Fruit fly (Drosophila melanogaster) whole organism, embryonic: Measurements from ENCODE around the gene Egfrap.

ENCODE experiments used
- CG10462 ChIP-seq: fragments of 200-800 bp; sonication (Bioruptor generic); optimal IDR thresholded peaks from 2 replicates; lab custom pipeline; 2016; ENCODE audit warnings: missing biosample characterization, missing genetic modification characterization
- CG11093 ChIP-seq: fragments of 200-800 bp; sonication (Bioruptor generic); IDR thresholded peaks from 3 replicates; pipeline ENCODE4 v1.3.6; 2022; ENCODE audit warnings: missing biosample characterization, missing genetic modification characterization
- CG11456 ChIP-seq: fragments of 200-800 bp; sonication (Bioruptor generic); IDR thresholded peaks from 3 replicates; pipeline ENCODE4 v1.3.6; 2022; ENCODE audit warnings: missing biosample characterization, missing genetic modification characterization
- CG11504 ChIP-seq: fragments of 200-800 bp; sonication (Bioruptor generic); optimal IDR thresholded peaks from 3 replicates; lab custom pipeline; 2019; ENCODE audit warnings: missing biosample characterization, mild to moderate bottlenecking, missing genetic modification characterization, moderate library complexity
- CG13296 ChIP-seq: fragments of 200-800 bp; sonication (Bioruptor generic); optimal IDR thresholded peaks from 3 replicates; lab custom pipeline; 2018; ENCODE audit warnings: missing biosample characterization, mild to moderate bottlenecking, missing genetic modification characterization
- CG13424 ChIP-seq: fragments of 200-800 bp; sonication (Bioruptor generic); optimal IDR thresholded peaks from 2 replicates; lab custom pipeline; 2019; ENCODE audit warnings: missing biosample characterization, mild to moderate bottlenecking, missing genetic modification characterization, moderate library complexity
- CG13894 ChIP-seq: fragments of 200-800 bp; sonication (Bioruptor generic); optimal IDR thresholded peaks from 3 replicates; lab custom pipeline; 2018; ENCODE audit warnings: missing biosample characterization, mild to moderate bottlenecking, missing genetic modification characterization, moderate library complexity
- CG14710 ChIP-seq: fragments of 200-800 bp; sonication (Bioruptor generic); optimal IDR thresholded peaks from 3 replicates; lab custom pipeline; 2019; ENCODE audit warnings: missing biosample characterization, mild to moderate bottlenecking, missing genetic modification characterization, moderate library complexity
- CG15696 ChIP-seq: fragments of 200-800 bp; sonication (Bioruptor generic); optimal IDR thresholded peaks from 2 replicates; lab custom pipeline; 2019; ENCODE audit warnings: missing biosample characterization, mild to moderate bottlenecking, missing genetic modification characterization, moderate library complexity
- CG17186 ChIP-seq: fragments of 200-800 bp; sonication (Bioruptor generic); optimal IDR thresholded peaks from 3 replicates; lab custom pipeline; 2017; ENCODE audit warnings: missing biosample characterization, missing genetic modification reagents, missing genetic modification characterization
- CG17359 ChIP-seq: fragments of 200-800 bp; sonication (Bioruptor generic); optimal IDR thresholded peaks from 3 replicates; lab custom pipeline; 2018; ENCODE audit warnings: missing biosample characterization, mild to moderate bottlenecking, missing genetic modification characterization, moderate library complexity
- CG1832 ChIP-seq: fragments of 200-800 bp; sonication (Bioruptor generic); optimal IDR thresholded peaks from 2 replicates; lab custom pipeline; 2017; ENCODE audit warnings: missing biosample characterization, mild to moderate bottlenecking, missing genetic modification characterization, inconsistent platforms
- CG33213 ChIP-seq: fragments of 200-800 bp; sonication (Bioruptor generic); optimal IDR thresholded peaks from 3 replicates; lab custom pipeline; 2016; ENCODE audit warnings: missing biosample characterization, missing genetic modification characterization
- CG33557 ChIP-seq: fragments of 200-800 bp; sonication (Bioruptor generic); optimal IDR thresholded peaks from 2 replicates; lab custom pipeline; 2019; ENCODE audit warnings: missing biosample characterization, mild to moderate bottlenecking, missing genetic modification characterization, moderate library complexity
- CG34224 ChIP-seq: fragments of 200-800 bp; sonication (Bioruptor generic); IDR thresholded peaks from 3 replicates; pipeline ENCODE4 v1.3.6; 2022; ENCODE audit warnings: missing biosample characterization, missing genetic modification characterization; ENCODE audit not compliant: partially characterized antibody
- CG4404 ChIP-seq: fragments of 200-800 bp; sonication (Bioruptor generic); IDR thresholded peaks from 2 replicates; pipeline ENCODE4 v1.3.6; 2022; ENCODE audit warnings: missing biosample characterization, missing genetic modification characterization
- CG8089 ChIP-seq: fragments of 200-800 bp; sonication (Bioruptor generic); optimal IDR thresholded peaks from 3 replicates; lab custom pipeline; 2016; ENCODE audit warnings: missing biosample characterization, missing genetic modification characterization
- CG8388 ChIP-seq: fragments of 200-800 bp; sonication (Bioruptor generic); optimal IDR thresholded peaks from 2 replicates; lab custom pipeline; 2019; ENCODE audit warnings: missing biosample characterization, mild to moderate bottlenecking, missing genetic modification characterization, moderate library complexity
- CG8924 ChIP-seq: fragments of 200-800 bp; optimal IDR thresholded peaks from 3 replicates; lab custom pipeline; 2019; ENCODE audit warnings: missing biosample characterization, mild to moderate bottlenecking, missing genetic modification characterization, moderate library complexity
- D19B ChIP-seq: fragments of 200-800 bp; sonication (Bioruptor generic); optimal IDR thresholded peaks from 2 replicates; lab custom pipeline; 2017; ENCODE audit warnings: missing biosample characterization, mild to moderate bottlenecking, missing genetic modification characterization
- Elba2 ChIP-seq: fragments of 200-800 bp; sonication (Bioruptor generic); optimal IDR thresholded peaks from 3 replicates; lab custom pipeline; 2016; ENCODE audit warnings: missing biosample characterization, missing genetic modification characterization
- Fer2 ChIP-seq: fragments of 200-800 bp; sonication (Bioruptor generic); optimal IDR thresholded peaks from 2 replicates; lab custom pipeline; 2018; ENCODE audit warnings: missing biosample characterization, mild to moderate bottlenecking, missing genetic modification characterization, moderate library complexity
- Fer3 ChIP-seq: fragments of 200-800 bp; sonication (Bioruptor generic); optimal IDR thresholded peaks from 2 replicates; lab custom pipeline; 2018; ENCODE audit warnings: missing biosample characterization, mild to moderate bottlenecking, missing genetic modification characterization, moderate library complexity
- HLH4C ChIP-seq: fragments of 200-800 bp; sonication (Bioruptor generic); IDR thresholded peaks from 3 replicates; pipeline ENCODE4 v1.3.6; 2022; ENCODE audit warnings: missing biosample characterization, missing genetic modification characterization; ENCODE audit not compliant: partially characterized antibody
- Jarid2 ChIP-seq: fragments of 200-800 bp; sonication (Bioruptor generic); optimal IDR thresholded peaks from 3 replicates; lab custom pipeline; 2017; ENCODE audit warnings: mild to moderate bottlenecking, missing biosample characterization, missing genetic modification reagents, missing genetic modification characterization
- NC2α ChIP-seq: fragments of 200-800 bp; sonication (Bioruptor generic); optimal IDR thresholded peaks from 2 replicates; lab custom pipeline; 2016; ENCODE audit warnings: missing biosample characterization, missing genetic modification characterization
- NC2β ChIP-seq: fragments of 200-800 bp; sonication (Bioruptor generic); optimal IDR thresholded peaks from 2 replicates; lab custom pipeline; 2016; ENCODE audit warnings: missing biosample characterization, missing genetic modification characterization
- Six4 ChIP-seq: fragments of 200-800 bp; sonication (Bioruptor generic); optimal IDR thresholded peaks from 2 replicates; lab custom pipeline; 2016; ENCODE audit warnings: missing biosample characterization, missing genetic modification characterization
- Sox102F ChIP-seq: fragments of 200-800 bp; sonication (Bioruptor generic); optimal IDR thresholded peaks from 2 replicates; lab custom pipeline; 2018; ENCODE audit warnings: missing biosample characterization, mild to moderate bottlenecking, missing genetic modification characterization, moderate library complexity
- Vsx1 ChIP-seq: fragments of 200-800 bp; sonication (Bioruptor generic); optimal IDR thresholded peaks from 2 replicates; lab custom pipeline; 2017; ENCODE audit warnings: missing biosample characterization, mild to moderate bottlenecking, missing genetic modification characterization, missing genetic modification reagents
- ara ChIP-seq: fragments of 200-800 bp; sonication (Bioruptor generic); IDR thresholded peaks from 2 replicates; pipeline ENCODE4 v1.3.6; 2022; ENCODE audit warnings: missing biosample characterization, missing genetic modification characterization
- bcd ChIP-seq: fragments of 200-800 bp; sonication (Bioruptor generic); optimal IDR thresholded peaks from 2 replicates; lab custom pipeline; 2017; ENCODE audit warnings: missing biosample characterization, mild to moderate bottlenecking, missing genetic modification characterization
- bsh ChIP-seq, 2 experiments: fragments of 200-800 bp; sonication (Bioruptor generic); optimal IDR thresholded peaks; 2 replicates each; lab custom pipeline; 2017 to 2018; ENCODE audit warnings: mild to moderate bottlenecking in 2 of 2, missing biosample characterization in 2 of 2, missing genetic modification characterization in 2 of 2, moderate library complexity in 1 of 2
- chinmo ChIP-seq: fragments of 200-800 bp; sonication (Bioruptor generic); IDR thresholded peaks from 4 replicates; pipeline ENCODE4 v1.3.6; 2022; ENCODE audit warnings: missing biosample characterization, missing genetic modification characterization; ENCODE audit not compliant: partially characterized antibody
- crol ChIP-seq: fragments of 200-800 bp; sonication (Bioruptor generic); IDR thresholded peaks from 2 replicates; pipeline ENCODE4 v1.3.6; 2022; ENCODE audit warnings: missing biosample characterization, missing genetic modification characterization
- dpn ChIP-seq, 2 experiments: fragments of 200-800 bp; sonication (Bioruptor generic); optimal IDR thresholded peaks; 3 replicates each; lab custom pipeline; 2016; ENCODE audit warnings: missing biosample characterization in 2 of 2, missing genetic modification characterization in 2 of 2
- gcm ChIP-seq: fragments of 200-800 bp; sonication (Bioruptor generic); optimal IDR thresholded peaks from 2 replicates; lab custom pipeline; 2019; ENCODE audit warnings: missing biosample characterization, mild to moderate bottlenecking, missing genetic modification characterization, moderate library complexity
- gcm2 ChIP-seq: fragments of 200-800 bp; sonication (Bioruptor generic); optimal IDR thresholded peaks from 2 replicates; lab custom pipeline; 2016; ENCODE audit warnings: missing biosample characterization, missing genetic modification characterization
- hkb ChIP-seq, 2 experiments: fragments of 200-800 bp in 1 of 2; fragments of >200 bp in 1 of 2; sonication (Bioruptor generic) in 1 of 2; IDR thresholded peaks in 1 of 2; optimal IDR thresholded peaks in 1 of 2; 2 replicates each; pipeline versions ENCODE4 v1.3.6 to Lab custom; 2017 to 2022; ENCODE audit warnings: missing biosample characterization in 1 of 2, missing genetic modification characterization in 1 of 2
- kah ChIP-seq: fragments of 200-800 bp; sonication (Bioruptor generic); optimal IDR thresholded peaks from 2 replicates; lab custom pipeline; 2018; ENCODE audit warnings: missing biosample characterization, mild to moderate bottlenecking, missing genetic modification characterization
- lola ChIP-seq, 3 experiments: fragments of >200 bp in 2 of 3; fragments of 200-800 bp in 1 of 3; sonication (Bioruptor generic) in 1 of 3; optimal IDR thresholded peaks; 2 replicates each; lab custom pipeline; 2017 to 2019; ENCODE audit warnings: missing biosample characterization in 3 of 3, missing genetic modification characterization in 3 of 3, mild to moderate bottlenecking in 1 of 3, moderate library complexity in 1 of 3
- sim ChIP-seq: fragments of 200-800 bp; sonication (Bioruptor generic); IDR thresholded peaks from 2 replicates; pipeline ENCODE4 v1.3.6; 2022; ENCODE audit warnings: missing biosample characterization, missing genetic modification characterization
- toy ChIP-seq: fragments of 200-800 bp; sonication (Bioruptor generic); IDR thresholded peaks from 2 replicates; pipeline ENCODE4 v1.3.6; 2022; ENCODE audit warnings: missing biosample characterization, missing genetic modification characterization
- trh ChIP-seq: fragments of 200-800 bp; sonication (Bioruptor generic); optimal IDR thresholded peaks from 2 replicates; lab custom pipeline; 2016; ENCODE audit warnings: missing biosample characterization, missing genetic modification characterization
- wor ChIP-seq: fragments of 200-800 bp; sonication (Bioruptor generic); IDR thresholded peaks from 2 replicates; pipeline ENCODE4 v1.3.6; 2022; ENCODE audit warnings: missing biosample characterization, missing genetic modification characterization
- zfh1 ChIP-seq: fragments of 200-800 bp; sonication (Bioruptor generic); IDR thresholded peaks from 3 replicates; pipeline ENCODE4 v1.3.6; 2022; ENCODE audit warnings: missing biosample characterization, missing genetic modification characterization
- zfh2 ChIP-seq: fragments of 200-800 bp; sonication (Bioruptor generic); optimal IDR thresholded peaks from 2 replicates; lab custom pipeline; 2016; ENCODE audit warnings: missing biosample characterization, missing genetic modification characterization

Egfrap gene

DNA sequence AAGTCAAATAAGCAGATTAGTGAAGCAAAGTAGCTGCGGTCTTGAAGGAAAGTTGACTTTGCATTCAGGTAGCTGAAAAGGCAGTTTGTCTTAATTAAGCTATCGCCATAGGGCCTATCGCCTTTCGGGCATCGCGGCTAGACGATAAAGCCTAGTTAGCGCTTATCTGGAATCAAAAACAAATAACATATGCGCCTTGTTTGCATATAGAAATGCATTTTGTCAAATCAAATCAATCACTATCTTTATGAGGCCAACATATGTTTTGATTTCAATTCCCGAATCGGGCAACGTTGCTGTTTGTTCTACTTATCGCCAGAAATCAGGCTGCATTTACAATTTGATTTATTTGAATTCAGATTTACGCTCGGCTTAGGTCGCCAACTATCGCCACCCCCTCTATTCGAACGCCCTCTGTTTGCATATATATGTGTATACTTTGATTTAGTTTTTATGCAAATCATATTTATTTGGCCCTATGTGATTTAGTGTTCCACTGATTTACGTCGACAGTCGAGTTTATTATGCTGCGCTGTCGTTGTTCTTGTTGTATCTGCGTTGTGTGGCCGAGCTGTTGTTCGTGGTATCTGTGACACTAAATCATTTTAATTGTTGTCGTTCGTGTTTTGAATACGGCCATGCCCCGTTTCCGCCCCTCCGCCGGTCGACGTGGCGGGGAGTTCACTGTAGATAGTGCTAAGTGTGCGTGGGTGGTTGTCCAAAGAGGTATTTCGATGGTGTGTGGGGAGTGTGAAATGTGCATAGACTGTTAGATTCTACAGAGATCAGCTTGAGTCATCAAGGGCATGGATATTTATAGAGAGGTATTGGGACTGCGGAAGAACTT lies 24.3 kb upstream of the Egfrap start (continued):
- no peak for TF ChIP-seq Fer3 (tag; lab: Kevin White, UChicago)
- TF ChIP-seq bsh (GFP tag; optimal IDR thresholded peaks at IDR 0.05; lab: Kevin White, UChicago) = peak in 1 of 2 experiments; percentile 66
- TF ChIP-seq Fer2 (tag; lab: Kevin White, UChicago) = no peak
- TF ChIP-seq CG11093 (GFP tag; lab: Robert Waterston, UW) = no peak
- peak; percentile 54 for TF ChIP-seq zfh1 (GFP tag; lab: Robert Waterston, UW)
- TF ChIP-seq ara (GFP tag; lab: Robert Waterston, UW) = peak; percentile 75; the same call in 1 of the 2 replicates
- TF ChIP-seq CG10462 (GFP tag; lab: Kevin White, UChicago) = peak; percentile 38
- TF ChIP-seq CG33213 (GFP tag; lab: Kevin White, UChicago) = peak; percentile 69
- TF ChIP-seq CG8388 (GFP tag; lab: Kevin White, UChicago) = peak; percentile 6
- TF ChIP-seq Six4 (GFP tag; lab: Kevin White, UChicago) = peak; percentile 14
- no peak for TF ChIP-seq hkb (optimal IDR thresholded peaks at IDR 0.05; lab: Kevin White, UChicago)
- peak; percentile 63; the same call in 1 of the 2 replicates for TF ChIP-seq hkb (GFP tag; IDR thresholded peaks at IDR 0.05; lab: Robert Waterston, UW)
- no peak for TF ChIP-seq kah
- TF ChIP-seq CG33557 (GFP tag; lab: Kevin White, UChicago) = peak; percentile 73
- TF ChIP-seq lola (GFP tag; optimal IDR thresholded peaks at IDR 0.05; lab: Kevin White, UChicago) = peak in 1 of 3 experiments; percentile 65
- peak; percentile 65 for TF ChIP-seq CG17359 (tag; lab: Kevin White, UChicago)
- no peak for TF ChIP-seq D19B
- no peak for TF ChIP-seq zfh2 (GFP tag; lab: Kevin White, UChicago)
- peak; percentile 7 for TF ChIP-seq CG13296
- TF ChIP-seq bcd (GFP tag; lab: Kevin White, UChicago) = peak; percentile 5
- TF ChIP-seq NC2α = no peak
- peak; percentile 85 for TF ChIP-seq CG15696 (tag; lab: Kevin White, UChicago)
- peak; percentile 69 for TF ChIP-seq NC2β (GFP tag; lab: Kevin White, UChicago)
- no peak for TF ChIP-seq gcm2 (GFP tag; lab: Kevin White, UChicago)
- TF ChIP-seq CG13424 = peak; percentile 32
- peak; percentile 72; the same call in 1 of the 4 replicates for TF ChIP-seq chinmo (GFP tag; lab: Robert Waterston, UW)
- TF ChIP-seq Jarid2 (GFP tag; lab: Kevin White, UChicago) = peak; percentile 36
- TF ChIP-seq CG14710 (tag; lab: Kevin White, UChicago) = peak; percentile 54
- peak; percentile 39 for TF ChIP-seq CG11504 (tag; lab: Kevin White, UChicago)
- no peak for TF ChIP-seq trh (GFP tag; lab: Kevin White, UChicago)
- TF ChIP-seq sim (GFP tag; lab: Robert Waterston, UW) = peak; percentile 41; the same call in 1 of the 2 replicates
- no peak for TF ChIP-seq toy (GFP tag; lab: Robert Waterston, UW)
- TF ChIP-seq CG4404 (GFP tag; lab: Robert Waterston, UW) = no peak
- peak; percentile 24 for TF ChIP-seq Sox102F (GFP tag; lab: Kevin White, UChicago)
- no peak for TF ChIP-seq CG34224 (GFP tag; lab: Robert Waterston, UW)
- TF ChIP-seq CG17186 (GFP tag; lab: Kevin White, UChicago) = peak; percentile 29
- TF ChIP-seq CG13894 (tag; lab: Kevin White, UChicago) = no peak
- no peak for TF ChIP-seq Elba2
- TF ChIP-seq dpn (GFP tag; optimal IDR thresholded peaks at IDR 0.05; lab: Kevin White, UChicago) = peak in 1 of 2 experiments; percentile 12
- peak; percentile 50 for TF ChIP-seq CG8089
- TF ChIP-seq crol = peak; percentile 34; the same call in 1 of the 2 replicates
- no peak for TF ChIP-seq HLH4C (GFP tag; lab: Robert Waterston, UW)
- TF ChIP-seq CG1832 (GFP tag; lab: Kevin White, UChicago) = no peak
- TF ChIP-seq CG11456 (GFP tag; lab: Robert Waterston, UW) = no peak
- peak; percentile 29 for TF ChIP-seq CG8924 (tag; lab: Kevin White, UChicago)
- peak; percentile 78 for TF ChIP-seq Vsx1 (GFP tag; lab: Kevin White, UChicago)
- TF ChIP-seq gcm (GFP tag; lab: Kevin White, UChicago) = peak; percentile 15
- TF ChIP-seq wor (GFP tag; lab: Robert Waterston, UW) = 0 out of 2 replicates have a peak, but pooled peaks have one; percentile 25
